Worm (Caenorhabditis elegans): ENCODE measurements around the gene ZK795.3.

Gene ZK795.3

DNA sequence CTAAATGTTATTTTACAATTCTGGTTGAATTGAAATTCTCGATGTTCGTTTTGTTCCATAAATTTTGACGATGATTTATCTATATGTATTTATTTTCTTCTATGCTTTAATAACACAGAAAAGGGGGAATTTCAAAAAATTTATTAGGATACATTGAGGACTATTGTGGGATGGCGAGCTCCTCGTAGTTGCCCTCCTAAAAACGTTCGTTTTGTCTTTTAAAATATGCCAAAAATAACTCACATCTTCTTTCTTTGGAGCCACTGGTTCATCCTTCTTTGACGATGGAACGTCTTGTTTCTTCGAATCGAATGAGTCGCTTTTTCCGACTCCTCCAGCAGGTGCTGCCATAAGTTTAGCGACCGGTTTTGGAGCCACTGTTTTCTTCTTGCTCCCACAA is 11.4 kb downstream of the ZK795.3 start:
- TF ChIP-seq tlp-1 (tag; optimal IDR thresholded peaks at IDR 0.05) (no peak), unc-86 (tag; optimal IDR thresholded peaks at IDR 0.05) (no peak), nhr-47 (tag; optimal IDR thresholded peaks at IDR 0.05) (no peak), hpl-2 (GFP tag; optimal IDR thresholded peaks at IDR 0.05) (no peak), fos-1 (tag; optimal IDR thresholded peaks at IDR 0.05) (no peak), xbp-1 (tag; optimal IDR thresholded peaks at IDR 0.05) (no peak), mep-1 (tag; optimal IDR thresholded peaks at IDR 0.05) (no peak), lin-39 (tag; optimal IDR thresholded peaks at IDR 0.05) (no peak), zip-4 (GFP tag; optimal IDR thresholded peaks at IDR 0.05) (no peak), fkh-4 (tag; optimal IDR thresholded peaks at IDR 0.05; ENCODE audit: borderline replicate concordance) (no peak), unc-62 (GFP tag; optimal IDR thresholded peaks at IDR 0.05) (no peak), egl-13 (tag; optimal IDR thresholded peaks at IDR 0.05) (no peak), dsc-1 (tag; optimal IDR thresholded peaks at IDR 0.05) (no peak), nhr-12 (tag; optimal IDR thresholded peaks at IDR 0.05) (no peak), blmp-1 (tag; optimal IDR thresholded peaks at IDR 0.05) (no peak)

DNA sequence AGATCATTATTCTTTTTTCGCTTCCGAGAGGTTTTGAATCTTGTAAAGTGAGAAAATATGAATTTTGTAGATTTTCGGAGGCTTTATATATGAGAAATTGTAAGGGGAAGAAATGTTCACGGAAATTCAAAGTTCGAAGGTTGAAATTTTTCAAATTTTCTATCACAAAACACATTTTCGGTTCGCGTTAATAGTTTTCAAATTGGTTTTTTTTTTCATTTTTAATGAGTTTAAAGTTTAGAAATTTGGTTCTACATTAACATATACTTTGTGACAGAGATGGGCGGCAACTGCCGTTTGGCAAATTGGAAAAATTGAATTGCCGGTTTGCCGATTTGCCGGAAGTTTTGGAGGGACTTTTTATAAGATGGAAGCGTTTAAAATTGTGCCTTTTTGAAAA is 11.9 kb downstream of the ZK795.3 start, which contains the start of gene K08E7.4:
K08E7.4 (minus strand) TSS at position 101 of the 400 bp plus-strand sequence.
- TF ChIP-seq mep-1 (tag; optimal IDR thresholded peaks at IDR 0.05) (no peak), ets-5 (GFP tag; IDR thresholded peaks at IDR 0.05) (no peak), aha-1 (tag; optimal IDR thresholded peaks at IDR 0.05) (no peak), rnt-1 (tag; optimal IDR thresholded peaks at IDR 0.05) (no peak), egl-13 (tag; optimal IDR thresholded peaks at IDR 0.05) (no peak), swsn-7 (tag; optimal IDR thresholded peaks at IDR 0.05) (no peak), lin-39 (tag; optimal IDR thresholded peaks at IDR 0.05) (no peak), fkh-10 (GFP tag; optimal IDR thresholded peaks at IDR 0.05) (no peak), ceh-90 (tag; optimal IDR thresholded peaks at IDR 0.05) (no peak), aly-2 (tag; optimal IDR thresholded peaks at IDR 0.05) (no peak), Y116A8C.19 (tag; optimal IDR thresholded peaks at IDR 0.05; ENCODE audit: borderline replicate concordance) (no peak), ama-1 (optimal IDR thresholded peaks at IDR 0.05) (no peak), nhr-28 (tag; optimal IDR thresholded peaks at IDR 0.05) (no peak), tbx-2 (tag; optimal IDR thresholded peaks at IDR 0.05) (no peak), tlp-1 (tag; optimal IDR thresholded peaks at IDR 0.05) (no peak), nhr-90 (tag; optimal IDR thresholded peaks at IDR 0.05; ENCODE audit: poor library complexity) (no peak), lsy-2 (tag; optimal IDR thresholded peaks at IDR 0.05) (no peak), sup-37 (GFP tag; optimal IDR thresholded peaks at IDR 0.05) (no peak), alr-1 (tag; optimal IDR thresholded peaks at IDR 0.05; ENCODE audit: borderline replicate concordance) (no peak), pqm-1 (tag; optimal IDR thresholded peaks at IDR 0.05) (no peak)

DNA sequence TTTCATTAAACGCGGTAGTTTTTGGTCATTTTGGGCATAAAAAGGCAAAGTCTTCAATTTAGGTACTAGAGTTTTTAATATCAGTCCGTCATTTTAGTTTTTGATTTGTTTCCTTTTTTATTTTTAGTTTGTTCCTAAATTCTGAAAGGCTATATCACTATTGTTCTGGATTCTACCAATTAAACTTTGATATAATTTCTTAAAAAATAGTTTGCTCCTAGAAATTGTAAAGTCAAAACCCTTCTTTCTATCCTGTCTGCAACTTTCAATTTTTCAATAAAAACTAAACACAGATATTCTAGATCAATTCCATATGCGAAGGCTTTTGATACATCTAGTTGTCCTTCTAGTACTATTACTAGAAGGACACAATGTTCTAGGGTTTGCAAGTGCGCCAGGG is 13.9 kb downstream of the ZK795.3 start, which contains the start of gene K08E7.5:
K08E7.5 (plus strand) TSS at position 301 of the 400 bp plus-strand sequence.
- TF ChIP-seq nhr-85 (tag) (peak; percentile 23), egl-27 (tag; optimal IDR thresholded peaks at IDR 0.05) (no peak)

DNA sequence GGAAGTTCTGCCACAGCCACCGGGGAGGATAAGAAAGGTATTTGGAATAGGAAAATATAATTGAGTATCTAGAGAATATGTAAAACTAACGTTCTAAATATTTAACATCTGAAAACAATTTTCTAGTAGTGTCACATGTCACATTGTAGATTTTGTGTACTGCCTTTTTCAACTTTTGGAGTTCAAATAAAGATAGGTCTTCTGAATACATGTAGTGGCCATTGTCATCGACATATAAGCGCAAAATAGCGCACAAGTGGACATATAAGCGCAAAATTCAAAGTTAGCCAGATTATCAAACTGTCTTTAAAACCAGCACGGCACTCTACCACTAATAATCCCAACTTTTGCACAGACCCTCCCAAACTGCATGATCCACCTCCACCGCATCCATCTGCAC is 15.1 kb downstream of the ZK795.3 start:
- TF ChIP-seq pag-3 (tag; optimal IDR thresholded peaks at IDR 0.05; ENCODE audit: borderline replicate concordance, insufficient read depth) (no peak), pax-3 (tag; optimal IDR thresholded peaks at IDR 0.05) (no peak)

DNA sequence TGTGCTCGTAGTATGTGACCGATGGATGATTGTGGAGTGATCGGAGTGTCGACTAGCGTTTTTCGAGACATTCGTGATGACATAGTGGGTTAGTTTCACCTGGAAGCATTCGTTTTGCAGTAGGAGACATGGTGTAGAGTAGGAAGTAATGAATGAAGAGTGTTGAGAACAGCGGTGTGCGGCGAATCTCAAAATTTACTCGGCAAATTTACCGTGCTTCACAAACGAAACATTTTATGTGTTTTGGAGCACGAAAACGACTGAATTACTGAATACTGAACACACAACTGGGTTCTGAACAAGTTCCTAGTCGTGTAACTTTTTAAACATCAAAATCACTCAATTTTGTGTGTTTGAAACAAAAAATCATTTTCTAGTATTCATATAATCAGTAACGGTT is 21.9 kb downstream of the ZK795.3 start, which contains the start of gene K08E7.6:
K08E7.6 (minus strand) TSS at position 101 of the 400 bp plus-strand sequence.
- no peak for TF ChIP-seq fkh-10 (GFP tag; optimal IDR thresholded peaks at IDR 0.05)
- TF ChIP-seq lin-15B (tag; optimal IDR thresholded peaks at IDR 0.05), result no peak
- no peak for TF ChIP-seq dsc-1 (tag; optimal IDR thresholded peaks at IDR 0.05)
- TF ChIP-seq ceh-90 (tag; optimal IDR thresholded peaks at IDR 0.05), result no peak
- no peak for TF ChIP-seq isw-1 (GFP tag; IDR thresholded peaks at IDR 0.05)
- no peak for TF ChIP-seq egl-13 (tag; optimal IDR thresholded peaks at IDR 0.05)
- TF ChIP-seq ztf-11 (tag; optimal IDR thresholded peaks at IDR 0.05), result no peak
- TF ChIP-seq nhr-71 (tag; optimal IDR thresholded peaks at IDR 0.05), result no peak
- TF ChIP-seq snpc-4 (tag; optimal IDR thresholded peaks at IDR 0.05), result no peak
- no peak for TF ChIP-seq snu-23 (GFP tag; optimal IDR thresholded peaks at IDR 0.05)
- TF ChIP-seq sptf-1 (tag; optimal IDR thresholded peaks at IDR 0.05), result no peak
- no peak for TF ChIP-seq C04F5.9 (tag; optimal IDR thresholded peaks at IDR 0.05)
- TF ChIP-seq sup-37 (GFP tag; optimal IDR thresholded peaks at IDR 0.05), result no peak

Data from whole organism, L1 larva.